Worm (Caenorhabditis elegans): ENCODE data around the gene C08F11.1.

ce11 chrIV:13639027-13639426 lies 15.4 kb downstream of the C08F11.1 start, which contains the start of gene ugt-22:
- TF ChIP-seq lin-13 (tag; optimal IDR thresholded peaks at IDR 0.05) (no peak), drap-1 (GFP tag; optimal IDR thresholded peaks at IDR 0.05) (no peak)

All from whole organism, mixed stage, embryonic.